Worm (Caenorhabditis elegans): ENCODE measurements around the gene nspc-17.
A peak's percentile ranks its signal among the peaks of the same experiment; 100 is the strongest.

- TF ChIP-seq pqm-1 (tag; optimal IDR thresholded peaks at IDR 0.05) (no peak), ceh-9 (tag; optimal IDR thresholded peaks at IDR 0.05) (no peak), pag-3 (tag; optimal IDR thresholded peaks at IDR 0.05; ENCODE audit: borderline replicate concordance) (no peak), nfya-1 (tag; optimal IDR thresholded peaks at IDR 0.05) (peak; percentile 45), ceh-2 (tag; optimal IDR thresholded peaks at IDR 0.05) (no peak), lin-11 (tag; optimal IDR thresholded peaks at IDR 0.05) (no peak), sdc-2 (tag; optimal IDR thresholded peaks at IDR 0.05) (no peak), unc-3 (GFP tag; conservative IDR thresholded peaks at IDR 0.05) (no peak), unc-3 (tag; optimal IDR thresholded peaks at IDR 0.05) (no peak), zip-5 (tag; optimal IDR thresholded peaks at IDR 0.05) (no peak), ets-4 (tag; optimal IDR thresholded peaks at IDR 0.05) (no peak), ceh-14 (tag; optimal IDR thresholded peaks at IDR 0.05) (peak; percentile 4)
Measured at ce11 chrX:14557352-14557935, 32.5 kb upstream of the nspc-17 start.
